Worm (Caenorhabditis elegans) whole organism, L4 larva: ENCODE measurements around the gene dhps-1.
A peak's percentile ranks its signal among the peaks of the same experiment; 100 is the strongest.

Source experiments
- F10B5.3 ChIP-seq: sonication (generic microtip); optimal IDR thresholded peaks from 2 replicates; lab custom pipeline; 2016; ENCODE audit warnings: mild to moderate bottlenecking, missing genetic modification characterization, missing compliant biosample characterization
- F44E2.7 ChIP-seq: fragments of 200-800 bp; sonication (Bioruptor generic); IDR thresholded peaks from 2 replicates; pipeline ENCODE4 v2.1.2; 2022; ENCODE audit warnings: missing genetic modification characterization, missing compliant biosample characterization
- F49E8.2 ChIP-seq: sonication (generic microtip); optimal IDR thresholded peaks from 2 replicates; lab custom pipeline; 2016; ENCODE audit warnings: missing compliant biosample characterization, mild to moderate bottlenecking, missing genetic modification characterization, borderline replicate concordance
- Y48G9A.11 ChIP-seq: fragments of 200-800 bp; sonication (Bioruptor generic); IDR thresholded peaks from 2 replicates; pipeline ENCODE4 v1.3.6; 2022; ENCODE audit warnings: missing genetic modification reagents, missing genetic modification characterization, missing compliant biosample characterization
- Y75B8A.6 ChIP-seq: fragments of 200-800 bp; sonication (Bioruptor generic); IDR thresholded peaks from 2 replicates; pipeline ENCODE4 v1.3.6; 2022; ENCODE audit warnings: missing genetic modification reagents, missing genetic modification characterization, missing compliant biosample characterization
- ZK337.2 ChIP-seq: fragments of 200-800 bp; sonication (Bioruptor generic); IDR thresholded peaks from 2 replicates; pipeline ENCODE4 v1.3.6; 2022; ENCODE audit warnings: missing genetic modification reagents, missing genetic modification characterization, missing compliant biosample characterization
- aha-1 ChIP-seq: fragments of 150-350 bp; peaks from one replicate; lab custom pipeline; 2014; ENCODE audit warnings: missing biosample characterization, missing genetic modification characterization
- ceh-82 ChIP-seq: sonication (generic microtip); optimal IDR thresholded peaks from 2 replicates; lab custom pipeline; 2017; ENCODE audit warnings: missing biosample characterization, missing genetic modification characterization
- daf-16 ChIP-seq, 3 experiments: sonication (generic microtip); optimal IDR thresholded peaks; 2 replicates each; lab custom pipeline; 2016 to 2017; ENCODE audit warnings: missing genetic modification characterization in 3 of 3, missing genetic modification reagents in 3 of 3, mild to moderate bottlenecking in 2 of 3, missing compliant biosample characterization in 2 of 3, missing biosample characterization in 1 of 3, moderate library complexity in 1 of 3
- daf-19 ChIP-seq: fragments of 200-800 bp; sonication (Bioruptor generic); conservative IDR thresholded peaks from 2 replicates; pipeline ENCODE4 v1.3.6; 2022; ENCODE audit warnings: missing genetic modification characterization, missing compliant biosample characterization
- dmd-6 ChIP-seq: fragments of 200-800 bp; sonication (Bioruptor generic); IDR thresholded peaks from 2 replicates; pipeline ENCODE4 v1.3.6; 2022; ENCODE audit warnings: missing genetic modification reagents, missing genetic modification characterization, missing compliant biosample characterization
- dpl-1 ChIP-seq: fragments of 150-350 bp; optimal IDR thresholded peaks from 2 replicates; lab custom pipeline; 2014; ENCODE audit warnings: missing biosample characterization, missing genetic modification reagents, missing genetic modification characterization
- egl-27 ChIP-seq: sonication (generic microtip); optimal IDR thresholded peaks from 3 replicates; lab custom pipeline; 2017; ENCODE audit warnings: missing biosample characterization, missing genetic modification reagents, missing genetic modification characterization
- hif-1 ChIP-seq, 2 experiments: sonication (generic microtip); optimal IDR thresholded peaks; 2 replicates each; lab custom pipeline; 2016 to 2017; ENCODE audit warnings: missing compliant biosample characterization in 2 of 2, missing genetic modification characterization in 2 of 2, missing genetic modification reagents in 2 of 2, missing genotype in 2 of 2, mild to moderate bottlenecking in 1 of 2
- hlh-30 ChIP-seq: sonication (generic microtip); optimal IDR thresholded peaks from 2 replicates; lab custom pipeline; 2017; ENCODE audit warnings: antibody characterized with exemption, mild to moderate bottlenecking, missing genetic modification characterization, missing compliant biosample characterization; ENCODE audit not compliant: insufficient read depth
- lin-1 ChIP-seq: fragments of 200-800 bp; sonication (Bioruptor generic); IDR thresholded peaks from 2 replicates; pipeline ENCODE4 v1.3.6; 2022; ENCODE audit warnings: missing genetic modification reagents, missing genetic modification characterization, missing compliant biosample characterization
- lin-13 ChIP-seq: fragments of 150-350 bp; optimal IDR thresholded peaks from 2 replicates; lab custom pipeline; 2014; ENCODE audit warnings: missing biosample characterization, missing genetic modification reagents, missing genetic modification characterization
- lin-29 ChIP-seq: fragments of 200-800 bp; sonication (Bioruptor generic); IDR thresholded peaks from 2 replicates; pipeline ENCODE4 v1.3.6; 2022; ENCODE audit warnings: missing genetic modification reagents, missing genetic modification characterization, missing compliant biosample characterization
- lin-38 ChIP-seq: fragments of 200-800 bp; sonication (Bioruptor generic); IDR thresholded peaks from 2 replicates; pipeline ENCODE4 v1.3.6; 2022; ENCODE audit warnings: missing genetic modification reagents, missing genetic modification characterization, missing compliant biosample characterization
- lsy-2 ChIP-seq, 2 experiments: fragments of 150-350 bp in 1 of 2; sonication (generic microtip) in 1 of 2; optimal IDR thresholded peaks; 2 replicates each; lab custom pipeline; 2014 to 2017; ENCODE audit warnings: missing biosample characterization in 2 of 2, missing genetic modification characterization in 2 of 2
- mes-2 ChIP-seq: sonication (generic microtip); optimal IDR thresholded peaks from 2 replicates; lab custom pipeline; 2016; ENCODE audit warnings: missing genotype, mild to moderate bottlenecking, missing genetic modification characterization, missing compliant biosample characterization; ENCODE audit not compliant: poor library complexity, severe bottlenecking
- nhr-11 ChIP-seq: fragments of 150-350 bp; optimal IDR thresholded peaks from 2 replicates; lab custom pipeline; 2014; ENCODE audit warnings: missing biosample characterization, missing genetic modification characterization
- nhr-237 ChIP-seq: sonication (generic microtip); optimal IDR thresholded peaks from 2 replicates; lab custom pipeline; 2017; ENCODE audit warnings: missing biosample characterization, missing genetic modification characterization
- nhr-25 ChIP-seq: sonication (generic microtip); optimal IDR thresholded peaks from 2 replicates; lab custom pipeline; 2017; ENCODE audit warnings: missing genetic modification characterization, mild to moderate bottlenecking, missing compliant biosample characterization, antibody characterized with exemption, moderate library complexity, borderline replicate concordance; ENCODE audit not compliant: insufficient read depth
- nhr-28 ChIP-seq: fragments of 150-350 bp; optimal IDR thresholded peaks from 2 replicates; lab custom pipeline; 2014; ENCODE audit warnings: missing biosample characterization, missing genetic modification characterization
- nhr-42 ChIP-seq: fragments of 200-800 bp; sonication (Bioruptor generic); IDR thresholded peaks from 2 replicates; pipeline ENCODE4 v1.3.6; 2022; ENCODE audit warnings: missing genetic modification characterization, missing compliant biosample characterization
- nhr-77 ChIP-seq: fragments of 150-350 bp; optimal IDR thresholded peaks from 2 replicates; lab custom pipeline; 2014; ENCODE audit warnings: missing biosample characterization, missing genetic modification characterization
- rbr-2 ChIP-seq: sonication (generic microtip); optimal IDR thresholded peaks from 2 replicates; lab custom pipeline; 2016; ENCODE audit warnings: missing genotype, missing genetic modification characterization, missing compliant biosample characterization
- sdz-12 ChIP-seq: fragments of 200-800 bp; sonication (Bioruptor generic); optimal IDR thresholded peaks from 2 replicates; lab custom pipeline; 2018; ENCODE audit warnings: mild to moderate bottlenecking, missing genetic modification characterization, missing compliant biosample characterization
- set-16 ChIP-seq: fragments of 200-800 bp; sonication (Bioruptor generic); IDR thresholded peaks from 2 replicates; pipeline ENCODE4 v1.3.6; 2022; ENCODE audit warnings: missing genetic modification reagents, missing genetic modification characterization, missing compliant biosample characterization
- snpc-1.2 ChIP-seq: fragments of 200-800 bp; sonication (Bioruptor generic); IDR thresholded peaks from 2 replicates; pipeline ENCODE4 v1.3.6; 2022; ENCODE audit warnings: missing genetic modification reagents, missing genetic modification characterization, missing compliant biosample characterization
- tag-97 ChIP-seq: fragments of 200-800 bp; sonication (Bioruptor generic); IDR thresholded peaks from 2 replicates; pipeline ENCODE4 v1.3.6; 2022; ENCODE audit warnings: missing genetic modification characterization, missing compliant biosample characterization
- unc-130 ChIP-seq: sonication (generic microtip); optimal IDR thresholded peaks from 2 replicates; lab custom pipeline; 2016; ENCODE audit warnings: missing genetic modification reagents, missing genetic modification characterization, missing compliant biosample characterization
- unc-39 ChIP-seq: sonication (generic microtip); optimal IDR thresholded peaks from 2 replicates; lab custom pipeline; 2017; ENCODE audit warnings: missing biosample characterization, missing genetic modification characterization
- zip-2 ChIP-seq: fragments of 150-350 bp; optimal IDR thresholded peaks from 2 replicates; lab custom pipeline; 2014; ENCODE audit warnings: missing biosample characterization, missing genetic modification characterization

The dhps-1 gene

DNA sequence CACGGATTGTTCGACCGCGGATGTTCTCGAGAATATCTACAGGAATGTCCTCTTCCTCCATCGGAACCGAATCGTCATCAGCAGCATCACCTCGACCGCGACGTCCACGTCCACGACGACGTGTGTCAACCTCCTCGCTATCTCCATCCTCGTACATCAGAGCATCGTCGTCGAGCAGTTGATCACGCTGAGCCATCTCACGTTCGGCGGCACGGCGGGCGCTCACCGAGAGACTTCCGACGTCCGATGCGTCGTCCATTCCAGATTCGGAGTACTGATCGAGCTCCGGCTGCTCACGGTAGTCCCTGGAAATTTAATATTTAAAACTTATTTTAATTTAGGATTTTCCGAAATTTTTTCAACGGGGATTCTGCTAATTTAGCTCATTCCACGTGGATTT lies 13.2 kb downstream of the dhps-1 start:
- peak; percentile 73 for TF ChIP-seq set-16 (GFP tag; lab: Robert Waterston, UW)
- TF ChIP-seq zip-2 (tag; lab: Kevin White, UChicago) = no peak

DNA sequence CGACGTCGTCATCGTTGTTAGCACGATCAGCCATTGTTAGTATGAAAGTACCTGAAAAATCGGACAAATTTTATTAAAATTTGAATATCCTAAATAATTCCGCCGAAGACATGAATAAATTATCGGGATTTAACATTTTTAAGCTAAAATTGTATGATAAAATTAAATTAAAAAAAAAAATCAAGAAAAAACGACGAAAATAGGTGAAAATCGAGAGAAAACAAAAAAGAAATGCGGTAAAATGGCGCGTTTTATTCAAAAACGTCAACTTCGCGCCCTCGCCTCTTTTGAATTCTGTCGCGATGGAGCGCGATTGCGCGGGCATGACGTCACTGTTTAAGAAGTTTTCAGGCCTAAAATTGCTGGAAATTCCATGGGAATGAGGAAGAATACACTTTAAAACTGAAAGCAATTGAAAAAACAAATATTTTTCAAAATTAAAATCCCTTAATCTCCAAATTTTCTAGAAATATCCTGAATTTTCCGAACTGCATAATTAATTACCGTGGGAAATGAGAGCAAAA lies 13.8 kb downstream of the dhps-1 start, which contains the start of gene mcm-2:
TSS of gene mcm-2 (minus strand) at position 51 of the 524 bp plus-strand sequence.
- peak; percentile 29 for TF ChIP-seq nhr-28
- peak; percentile 8 for TF ChIP-seq rbr-2 (tag; lab: Kevin White, UChicago)
- TF ChIP-seq tag-97 (GFP tag; lab: Robert Waterston, UW) = no peak
- peak; percentile 38; the same call in 1 of the 2 replicates for TF ChIP-seq lin-1
- TF ChIP-seq nhr-42 (GFP tag; lab: Robert Waterston, UW) = no peak
- TF ChIP-seq nhr-11 (tag; lab: Kevin White, UChicago) = peak; percentile 29
- TF ChIP-seq lin-13 (GFP tag; lab: Kevin White, UChicago) = peak; percentile 52
- peak; percentile 45 for TF ChIP-seq hlh-30 (tag; lab: Kevin White, UChicago)
- TF ChIP-seq F44E2.7 (GFP tag; lab: Robert Waterston, UW) = no peak
- TF ChIP-seq nhr-237 = no peak
- peak; percentile 91 for TF ChIP-seq aha-1
- peak; percentile 88 for TF ChIP-seq Y48G9A.11 (GFP tag; lab: Robert Waterston, UW)
- peak; percentile 87 for TF ChIP-seq dpl-1 (GFP tag; lab: Kevin White, UChicago)
- no peak for TF ChIP-seq F10B5.3
- TF ChIP-seq lsy-2 (tag; optimal IDR thresholded peaks at IDR 0.05; lab: Kevin White, UChicago) = no peak
- TF ChIP-seq set-16 (GFP tag; lab: Robert Waterston, UW) = no peak
- TF ChIP-seq sdz-12 (GFP tag; lab: Kevin White, UChicago) = no peak
- peak; percentile 31; the same call in 1 of the 2 replicates for TF ChIP-seq dmd-6 (GFP tag; lab: Robert Waterston, UW)
- peak in 1 of 2 experiments; percentile 47 for TF ChIP-seq hif-1 (tag; optimal IDR thresholded peaks at IDR 0.05; lab: Kevin White, UChicago)
- no peak for TF ChIP-seq egl-27 (tag; lab: Kevin White, UChicago)
- TF ChIP-seq F49E8.2 (tag; lab: Kevin White, UChicago) = peak; percentile 59
- no peak for TF ChIP-seq daf-19 (GFP tag; lab: Robert Waterston, UW)
- TF ChIP-seq nhr-77 (tag; lab: Kevin White, UChicago) = peak; percentile 44
- TF ChIP-seq unc-39 = no peak
- peak; percentile 89 for TF ChIP-seq unc-130 (GFP tag; lab: Kevin White, UChicago)
- peak; percentile 99 for TF ChIP-seq lin-38
- TF ChIP-seq daf-16 (GFP tag; optimal IDR thresholded peaks at IDR 0.05; lab: Kevin White, UChicago) = no peak
- TF ChIP-seq daf-16 (tag; optimal IDR thresholded peaks at IDR 0.05; lab: Kevin White, UChicago) = peak; percentile 57
- TF ChIP-seq nhr-25 (tag; lab: Kevin White, UChicago) = no peak
- TF ChIP-seq snpc-1.2 (GFP tag; lab: Robert Waterston, UW) = 0 out of 2 replicates have a peak, but pooled peaks have one; percentile 41
- peak; percentile 81 for TF ChIP-seq mes-2 (tag; lab: Kevin White, UChicago)

DNA sequence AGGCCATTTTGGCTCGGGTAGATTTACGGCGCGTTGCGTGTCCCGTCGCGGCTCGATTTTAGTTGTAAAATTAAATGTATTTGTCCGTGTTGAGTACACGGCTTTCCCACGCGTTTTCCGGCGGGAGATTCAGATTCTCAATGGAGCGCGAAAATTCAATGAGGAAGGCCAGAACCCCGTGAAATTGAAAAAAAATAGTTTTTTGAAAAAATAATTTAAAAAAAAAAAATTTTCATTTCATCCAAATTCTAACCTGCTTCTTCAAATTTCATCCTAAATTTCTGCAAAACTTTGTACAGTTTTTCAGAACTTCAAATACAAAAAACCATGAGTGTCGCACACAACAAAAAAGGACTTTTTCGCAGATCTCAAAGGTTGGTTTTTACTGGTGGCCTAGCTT lies 16.0 kb downstream of the dhps-1 start, which contains the start of gene glb-29:
TSS of gene glb-29 (plus strand) at position 301 of the 400 bp plus-strand sequence.
- TF ChIP-seq lin-13 (GFP tag; lab: Kevin White, UChicago) (no peak), ceh-82 (tag; lab: Kevin White, UChicago) (no peak), nhr-11 (tag; lab: Kevin White, UChicago) (no peak)

DNA sequence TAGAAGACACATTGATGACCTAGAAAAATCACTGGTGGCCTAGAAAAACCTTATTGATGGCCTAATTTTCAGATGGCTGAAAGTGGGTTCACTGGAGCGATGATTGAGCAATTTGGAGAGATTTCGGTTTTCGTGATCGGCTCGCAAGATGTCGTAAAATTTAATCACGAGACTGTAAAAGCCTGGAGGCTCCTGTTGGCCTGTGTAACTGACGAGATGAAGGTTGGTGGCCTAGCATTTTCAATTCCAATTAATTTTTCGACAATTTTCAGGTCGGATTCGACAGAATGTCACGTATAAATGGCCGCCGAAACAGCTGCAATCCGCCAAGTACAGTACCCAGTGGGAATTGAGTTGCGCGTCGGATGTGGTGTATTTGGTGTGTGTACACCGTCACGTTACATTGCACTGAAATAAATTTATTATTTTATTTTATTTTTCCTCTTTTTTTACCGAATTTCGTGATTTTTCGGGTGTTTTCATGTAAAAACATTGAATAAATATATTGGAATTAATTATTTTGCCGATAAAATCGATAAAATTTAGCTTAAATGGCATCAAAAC lies 30.6 kb downstream of the dhps-1 start, which contains the start of gene Y17G7B.12:
TSS of gene Y17G7B.12 (plus strand) at position 547 of the 564 bp plus-strand sequence.
- TF ChIP-seq lsy-2 (tag; optimal IDR thresholded peaks at IDR 0.05; lab: Kevin White, UChicago) (peak in 1 of 2 experiments; percentile 77), Y75B8A.6 (no peak), lin-38 (peak; percentile 46), ZK337.2 (no peak), lin-29 (GFP tag; lab: Robert Waterston, UW) (no peak), aha-1 (peak; percentile 18)
